Worm (Caenorhabditis elegans): ENCODE results near the gene T05A7.13.
"Not testable (repeated sequence)": the region's sequence is repeated elsewhere in the genome, so short reads cannot be mapped to it uniquely, and the experiment has no call there.

T05A7.13 gene

ce11 chrII:4701482-4702119, 40.4 kb upstream of the T05A7.13 start, which contains the start of gene unc-85 (continued):
- TF ChIP-seq nhr-80 (tag; optimal IDR thresholded peaks at IDR 0.05) (peak; percentile 57), D2030.7 (GFP tag; IDR thresholded peaks at IDR 0.05) (peak; percentile 100), ztf-26 (tag; optimal IDR thresholded peaks at IDR 0.05) (peak; percentile 60), dpl-1 (GFP tag; optimal IDR thresholded peaks at IDR 0.05) (peak; percentile 88), F37B4.10 (GFP tag; IDR thresholded peaks at IDR 0.05) (0 out of 2 replicates have a peak, but pooled peaks have one; percentile 69), F33H1.4 (GFP tag; IDR thresholded peaks at IDR 0.05) (peak; percentile 96), lin-40 (tag; optimal IDR thresholded peaks at IDR 0.05) (peak; percentile 82), madf-8 (GFP tag; conservative IDR thresholded peaks at IDR 0.05) (peak; percentile 97), hmg-1.2 (GFP tag; IDR thresholded peaks at IDR 0.05) (peak; percentile 86), lin-35 (GFP tag; optimal IDR thresholded peaks at IDR 0.05) (peak; percentile 54 to 70 (median 60)), die-1 (tag; optimal IDR thresholded peaks at IDR 0.05) (peak; percentile 28), let-607 (tag; optimal IDR thresholded peaks at IDR 0.05) (peak in 1 of 2 experiments; percentile 74), zfh-2 (GFP tag; conservative IDR thresholded peaks at IDR 0.05) (peak; percentile 78), ceh-91 (GFP tag; IDR thresholded peaks at IDR 0.05) (peak; percentile 100), tbp1 (GFP tag; optimal IDR thresholded peaks at IDR 0.05) (peak; percentile 61), B0336.3 (GFP tag; IDR thresholded peaks at IDR 0.05) (peak; percentile 69), rcor-1 (GFP tag; IDR thresholded peaks at IDR 0.05) (peak; percentile 96), Y95B8A.8 (GFP tag; IDR thresholded peaks at IDR 0.05) (peak; percentile 99), K12H6.12 (tag; optimal IDR thresholded peaks at IDR 0.05) (peak; percentile 2), aptf-2 (GFP tag; conservative IDR thresholded peaks at IDR 0.05) (peak; percentile 77), Y56A3A.18 (GFP tag; IDR thresholded peaks at IDR 0.05) (peak; percentile 75), hsf-1 (GFP tag; IDR thresholded peaks at IDR 0.05) (peak; percentile 95), madf-10 (tag; optimal IDR thresholded peaks at IDR 0.05) (peak; percentile 44), egl-18 (GFP tag; IDR thresholded peaks at IDR 0.05) (0 out of 2 replicates have a peak, but pooled peaks have one; percentile 52), ztf-28 (GFP tag; IDR thresholded peaks at IDR 0.05) (peak; percentile 98), egrh-3 (GFP tag; IDR thresholded peaks at IDR 0.05) (peak; percentile 85), ztf-25 (GFP tag; IDR thresholded peaks at IDR 0.05) (peak; percentile 93), lsl-1 (GFP tag; optimal IDR thresholded peaks at IDR 0.05) (peak; percentile 79), snpc-4 (tag; optimal IDR thresholded peaks at IDR 0.05) (peak; percentile 20 to 66 (median 58)), nfyb-1 (GFP tag; IDR thresholded peaks at IDR 0.05) (peak; percentile 95), K11D2.4 (GFP tag; IDR thresholded peaks at IDR 0.05) (peak; percentile 88), lin-26 (GFP tag; IDR thresholded peaks at IDR 0.05) (peak; percentile 79), let-526 (GFP tag; IDR thresholded peaks at IDR 0.05) (peak; percentile 82), attf-6 (GFP tag; IDR thresholded peaks at IDR 0.05) (peak; percentile 77), athp-1 (tag; optimal IDR thresholded peaks at IDR 0.05) (peak; percentile 46), madf-3 (GFP tag; IDR thresholded peaks at IDR 0.05) (peak; percentile 95), C17E4.6 (GFP tag; IDR thresholded peaks at IDR 0.05) (peak; percentile 98), ceh-100 (GFP tag; IDR thresholded peaks at IDR 0.05) (peak; percentile 97), dox-1 (GFP tag; IDR thresholded peaks at IDR 0.05) (peak; percentile 99), nhr-90 (tag; optimal IDR thresholded peaks at IDR 0.05) (peak; percentile 34), efl-1 (GFP tag; optimal IDR thresholded peaks at IDR 0.05) (peak; percentile 96), ekl-4 (GFP tag; IDR thresholded peaks at IDR 0.05) (peak; percentile 97), attf-5 (GFP tag; optimal IDR thresholded peaks at IDR 0.05) (peak; percentile 90), lin-54 (GFP tag; optimal IDR thresholded peaks at IDR 0.05) (peak; percentile 86), Y53F4B.3 (GFP tag; IDR thresholded peaks at IDR 0.05) (peak; percentile 87), F49E8.2 (tag; optimal IDR thresholded peaks at IDR 0.05; ENCODE audit: insufficient read depth) (peak; percentile 87), attf-3 (GFP tag; conservative IDR thresholded peaks at IDR 0.05) (peak; percentile 84)
- not testable (repeated sequence) for TF ChIP-seq snpc-4 (GFP tag; optimal IDR thresholded peaks at IDR 0.05)
